Worm (Caenorhabditis elegans): ENCODE data around the gene F28C1.3.

Gene F28C1.3

ce11 chrV:12443754-12444153 is 24.7 kb upstream of the F28C1.3 start, which contains the start of gene pals-39:
TSS of gene pals-39 (minus strand) at chrV:12443854.
- TF ChIP-seq lin-54 (GFP tag; optimal IDR thresholded peaks at IDR 0.05): no peak
- no peak for TF ChIP-seq ama-1 (optimal IDR thresholded peaks at IDR 0.05)
- TF ChIP-seq ama-1 (GFP tag; optimal IDR thresholded peaks at IDR 0.05): no peak
- TF ChIP-seq B0261.1 (tag; optimal IDR thresholded peaks at IDR 0.05): no peak
- no peak for TF ChIP-seq hrde-1 (tag; optimal IDR thresholded peaks at IDR 0.05; ENCODE audit: borderline replicate concordance)
- TF ChIP-seq bed-1 (GFP tag; IDR thresholded peaks at IDR 0.05): no peak

ce11 chrV:12446895-12447294 is 21.6 kb upstream of the F28C1.3 start, which contains the start of the genes pals-38 and C54D10.9:
TSS of gene pals-38 (minus strand) at chrV:12446995.
TSS of gene C54D10.9 (plus strand) at chrV:12447153.
- TF ChIP-seq ztf-22 (GFP tag; optimal IDR thresholded peaks at IDR 0.05): no peak
- TF ChIP-seq ceh-27 (GFP tag; optimal IDR thresholded peaks at IDR 0.05): no peak
- TF ChIP-seq let-526 (GFP tag; IDR thresholded peaks at IDR 0.05): no peak
- no peak for TF ChIP-seq B0019.2 (GFP tag; conservative IDR thresholded peaks at IDR 0.05)
- TF ChIP-seq C17E4.6 (GFP tag; IDR thresholded peaks at IDR 0.05): no peak
- TF ChIP-seq F23B12.7 (tag; optimal IDR thresholded peaks at IDR 0.05; ENCODE audit: insufficient read depth): no peak
- no peak for TF ChIP-seq tbx-9 (tag; optimal IDR thresholded peaks at IDR 0.05; ENCODE audit: borderline replicate concordance)
- TF ChIP-seq efl-1 (GFP tag; optimal IDR thresholded peaks at IDR 0.05): no peak
- no peak for TF ChIP-seq xnd-1 (tag; optimal IDR thresholded peaks at IDR 0.05)
- no peak for TF ChIP-seq madf-3 (GFP tag; IDR thresholded peaks at IDR 0.05)
- no peak for TF ChIP-seq lin-54 (GFP tag; optimal IDR thresholded peaks at IDR 0.05)
- no peak for TF ChIP-seq attf-3 (GFP tag; conservative IDR thresholded peaks at IDR 0.05)
- TF ChIP-seq K11D2.4 (GFP tag; IDR thresholded peaks at IDR 0.05): no peak
- TF ChIP-seq nfya-1 (tag; optimal IDR thresholded peaks at IDR 0.05; ENCODE audit: borderline replicate concordance, insufficient read depth): no peak
- TF ChIP-seq gei-17 (GFP tag; optimal IDR thresholded peaks at IDR 0.05): no peak

- TF ChIP-seq madf-3 (GFP tag; IDR thresholded peaks at IDR 0.05) (no peak), hmg-1.2 (GFP tag; IDR thresholded peaks at IDR 0.05) (no peak), egrh-3 (GFP tag; IDR thresholded peaks at IDR 0.05) (no peak), B0035.1 (tag; optimal IDR thresholded peaks at IDR 0.05) (no peak), mes-4 (tag; optimal IDR thresholded peaks at IDR 0.05) (no peak), chd-7 (tag; optimal IDR thresholded peaks at IDR 0.05) (no peak), snpc-3.4 (tag; optimal IDR thresholded peaks at IDR 0.05) (no peak), B0019.2 (GFP tag; conservative IDR thresholded peaks at IDR 0.05) (no peak), D2030.7 (GFP tag; IDR thresholded peaks at IDR 0.05) (no peak), K11D2.4 (GFP tag; IDR thresholded peaks at IDR 0.05) (no peak), tbp1 (GFP tag; optimal IDR thresholded peaks at IDR 0.05) (no peak), repo-1 (tag; optimal IDR thresholded peaks at IDR 0.05) (no peak)
These were observed 18.6 kb upstream of the F28C1.3 start, which contains the start of gene C54D10.10 for ce11 chrV:12449902-12450301. TSS of gene C54D10.10 (minus strand) at chrV:12450002.

DNA sequence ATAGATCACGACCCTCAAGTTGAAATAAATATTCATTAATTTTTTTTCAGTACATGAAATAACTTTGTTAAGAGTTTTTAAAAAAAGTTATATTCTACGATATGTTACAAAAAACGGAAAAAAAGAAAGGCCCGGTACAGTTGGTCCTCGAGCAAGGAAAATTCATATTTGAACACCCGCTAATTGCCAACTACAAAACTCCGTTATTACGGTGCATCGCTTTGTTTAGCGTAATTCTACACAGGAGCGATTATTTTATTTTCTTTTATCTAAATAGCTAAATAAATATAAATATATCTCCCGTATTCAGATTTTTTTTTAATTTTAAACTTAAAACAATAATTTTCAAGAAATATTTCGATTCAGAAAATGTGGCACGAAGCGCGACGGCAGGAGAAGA is 18.0 kb upstream of the F28C1.3 start, which contains the start of gene F28C1.1:
Gene F28C1.1 (plus strand): TSS at position 365 of the 400 bp plus-strand sequence.
- no peak for TF ChIP-seq nfyb-1 (GFP tag; IDR thresholded peaks at IDR 0.05)
- no peak for TF ChIP-seq bed-2 (GFP tag; IDR thresholded peaks at IDR 0.05)
- no peak for TF ChIP-seq nhr-27 (tag; optimal IDR thresholded peaks at IDR 0.05)
- no peak for TF ChIP-seq akir-1 (GFP tag; optimal IDR thresholded peaks at IDR 0.05)
- no peak for TF ChIP-seq hrde-1 (tag; optimal IDR thresholded peaks at IDR 0.05; ENCODE audit: borderline replicate concordance)
- no peak for TF ChIP-seq lin-26 (GFP tag; IDR thresholded peaks at IDR 0.05)
- no peak for TF ChIP-seq let-526 (GFP tag; IDR thresholded peaks at IDR 0.05)
- no peak for TF ChIP-seq ceh-79 (tag; optimal IDR thresholded peaks at IDR 0.05)
- TF ChIP-seq ztf-25 (GFP tag; IDR thresholded peaks at IDR 0.05): no peak
- peak; percentile 93 for TF ChIP-seq attf-3 (GFP tag; conservative IDR thresholded peaks at IDR 0.05)
- peak; percentile 7 for TF ChIP-seq dpl-1 (GFP tag; optimal IDR thresholded peaks at IDR 0.05)
- TF ChIP-seq mxl-1 (tag; optimal IDR thresholded peaks at IDR 0.05): no peak
- no peak for TF ChIP-seq snpc-4 (GFP tag; optimal IDR thresholded peaks at IDR 0.05)
- no peak for TF ChIP-seq snpc-4 (tag; optimal IDR thresholded peaks at IDR 0.05)
- TF ChIP-seq B0336.3 (GFP tag; IDR thresholded peaks at IDR 0.05): no peak
- TF ChIP-seq efl-1 (GFP tag; optimal IDR thresholded peaks at IDR 0.05): peak; percentile 51
- no peak for TF ChIP-seq ceh-91 (GFP tag; IDR thresholded peaks at IDR 0.05)
- TF ChIP-seq D2030.7 (GFP tag; IDR thresholded peaks at IDR 0.05): no peak
- no peak for TF ChIP-seq hmg-1.2 (GFP tag; IDR thresholded peaks at IDR 0.05)
- no peak for TF ChIP-seq C17E4.6 (GFP tag; IDR thresholded peaks at IDR 0.05)
- TF ChIP-seq ztf-26 (tag; optimal IDR thresholded peaks at IDR 0.05): no peak
- no peak for TF ChIP-seq F55B11.4 (tag; optimal IDR thresholded peaks at IDR 0.05; ENCODE audit: borderline replicate concordance, insufficient read depth)
